Fruit fly (Drosophila melanogaster) whole organism, pupa: ENCODE data around the gene Sfp24Bd.

ENCODE experiments used
- CG10348 ChIP-seq: fragments of 200-800 bp; sonication (Bioruptor generic); IDR thresholded peaks from 2 replicates; pipeline ENCODE4 v1.3.6; 2022; ENCODE audit warnings: missing biosample characterization, missing genetic modification characterization
- CG12605 ChIP-seq: fragments of 200-800 bp; sonication (Bioruptor generic); IDR thresholded peaks from 2 replicates; pipeline ENCODE4 v1.3.6; 2022; ENCODE audit warnings: missing biosample characterization, missing genetic modification characterization
- CG13204 ChIP-seq: fragments of 200-800 bp; sonication (Bioruptor generic); optimal IDR thresholded peaks from 2 replicates; lab custom pipeline; 2018; ENCODE audit warnings: missing biosample characterization, mild to moderate bottlenecking, missing genetic modification characterization, moderate library complexity
- CG14655 ChIP-seq: fragments of 200-800 bp; sonication (Bioruptor generic); optimal IDR thresholded peaks from 3 replicates; lab custom pipeline; 2017; ENCODE audit warnings: mild to moderate bottlenecking, missing biosample characterization, missing genetic modification reagents, missing genetic modification characterization
- CG15710 ChIP-seq: fragments of 200-800 bp; sonication (Bioruptor generic); optimal IDR thresholded peaks from 2 replicates; lab custom pipeline; 2018; ENCODE audit warnings: missing biosample characterization, mild to moderate bottlenecking, missing genetic modification characterization, moderate library complexity
- CG17806 ChIP-seq: fragments of 200-800 bp; sonication (Bioruptor generic); optimal IDR thresholded peaks from 2 replicates; lab custom pipeline; 2018; ENCODE audit warnings: missing biosample characterization, mild to moderate bottlenecking, missing genetic modification characterization, moderate library complexity
- CG32121 ChIP-seq: fragments of 200-800 bp; sonication (Bioruptor generic); IDR thresholded peaks from 2 replicates; pipeline ENCODE4 v1.3.6; 2022; ENCODE audit warnings: missing biosample characterization, missing genetic modification characterization
- CG34367 ChIP-seq: fragments of 200-800 bp; sonication (Bioruptor generic); optimal IDR thresholded peaks from 2 replicates; lab custom pipeline; 2018; ENCODE audit warnings: missing biosample characterization, mild to moderate bottlenecking, missing genetic modification characterization
- CG4496 ChIP-seq: fragments of 200-800 bp; sonication (Bioruptor generic); IDR thresholded peaks from 3 replicates; pipeline ENCODE4 v1.3.6; 2022; ENCODE audit warnings: missing biosample characterization, missing genetic modification characterization
- CG8159 ChIP-seq: fragments of 200-800 bp; sonication (Bioruptor generic); optimal IDR thresholded peaks from 3 replicates; lab custom pipeline; 2018; ENCODE audit warnings: missing biosample characterization, mild to moderate bottlenecking, missing genetic modification characterization, moderate library complexity
- CG8301 ChIP-seq: fragments of 200-800 bp; sonication (Bioruptor generic); optimal IDR thresholded peaks from 2 replicates; lab custom pipeline; 2018; ENCODE audit warnings: missing biosample characterization, mild to moderate bottlenecking, missing genetic modification characterization
- CG9948 ChIP-seq: fragments of 200-800 bp; sonication (Bioruptor generic); optimal IDR thresholded peaks from 2 replicates; lab custom pipeline; 2018; ENCODE audit warnings: missing biosample characterization, mild to moderate bottlenecking, missing genetic modification characterization, moderate library complexity
- D1 ChIP-seq: fragments of 200-800 bp; sonication (Bioruptor generic); optimal IDR thresholded peaks from 2 replicates; lab custom pipeline; 2018; ENCODE audit warnings: missing biosample characterization, mild to moderate bottlenecking, missing genetic modification characterization, moderate library complexity
- EcR ChIP-seq: fragments of 200-800 bp; sonication (Bioruptor generic); optimal IDR thresholded peaks from 3 replicates; lab custom pipeline; 2019; ENCODE audit warnings: missing biosample characterization, missing genetic modification characterization, mild to moderate bottlenecking, moderate library complexity, missing genetic modification reagents
- Ets98B ChIP-seq: fragments of 200-800 bp; sonication (Bioruptor generic); IDR thresholded peaks from 2 replicates; pipeline ENCODE4 v1.3.6; 2022; ENCODE audit warnings: missing biosample characterization, missing genetic modification characterization
- Pif1A ChIP-seq: fragments of 200-800 bp; sonication (Bioruptor generic); optimal IDR thresholded peaks from 3 replicates; lab custom pipeline; 2016; ENCODE audit warnings: missing biosample characterization, missing genetic modification characterization
- Pif1B ChIP-seq: fragments of 200-800 bp; sonication (Bioruptor generic); optimal IDR thresholded peaks from 3 replicates; lab custom pipeline; 2016; ENCODE audit warnings: missing biosample characterization, missing genetic modification characterization
- Snoo ChIP-seq: fragments of 200-800 bp; sonication (Bioruptor generic); optimal IDR thresholded peaks from 3 replicates; lab custom pipeline; 2017; ENCODE audit warnings: missing biosample characterization, mild to moderate bottlenecking, missing genetic modification characterization, inconsistent platforms
- fd96Ca ChIP-seq: fragments of 200-800 bp; sonication (Bioruptor generic); IDR thresholded peaks from 3 replicates; pipeline ENCODE4 v1.3.6; 2022; ENCODE audit warnings: missing biosample characterization, missing genetic modification characterization
- gl ChIP-seq: fragments of 200-800 bp; sonication (Bioruptor generic); optimal IDR thresholded peaks from 2 replicates; lab custom pipeline; 2018; ENCODE audit warnings: missing biosample characterization, mild to moderate bottlenecking, missing genetic modification characterization
- rn ChIP-seq: fragments of 200-800 bp; sonication (Bioruptor generic); IDR thresholded peaks from 2 replicates; pipeline ENCODE4 v1.3.6; 2022; ENCODE audit warnings: missing biosample characterization, missing genetic modification characterization

The Sfp24Bd gene

DNA sequence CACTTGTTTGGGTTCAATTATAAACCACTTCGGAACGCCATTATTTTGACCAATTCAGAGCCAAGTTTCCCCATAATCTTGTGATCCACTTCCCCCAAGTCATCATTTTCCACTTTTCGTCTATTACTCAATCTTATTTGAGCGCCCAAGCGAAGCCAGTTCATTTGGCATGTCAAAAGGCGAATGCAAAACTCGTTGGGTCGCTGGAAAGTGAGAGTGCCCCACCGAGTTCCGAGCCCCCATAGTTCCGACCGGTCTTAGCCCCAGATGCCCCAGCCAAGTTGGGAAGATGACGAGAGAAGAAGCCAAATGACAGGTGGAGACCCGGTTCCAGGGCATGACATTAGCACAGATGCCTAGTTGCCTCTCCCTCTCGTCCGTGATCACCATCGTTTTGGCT lies 38.2 kb downstream of the Sfp24Bd start:
- TF ChIP-seq EcR (GFP tag; lab: Kevin White, UChicago) (no peak), CG10348 (GFP tag; lab: Robert Waterston, UW) (no peak), CG8301 (tag; lab: Kevin White, UChicago) (no peak), CG12605 (GFP tag; lab: Robert Waterston, UW) (no peak), fd96Ca (GFP tag; lab: Robert Waterston, UW) (no peak), Snoo (tag; lab: Kevin White, UChicago) (no peak), CG14655 (no peak), gl (tag; lab: Kevin White, UChicago) (no peak)

DNA sequence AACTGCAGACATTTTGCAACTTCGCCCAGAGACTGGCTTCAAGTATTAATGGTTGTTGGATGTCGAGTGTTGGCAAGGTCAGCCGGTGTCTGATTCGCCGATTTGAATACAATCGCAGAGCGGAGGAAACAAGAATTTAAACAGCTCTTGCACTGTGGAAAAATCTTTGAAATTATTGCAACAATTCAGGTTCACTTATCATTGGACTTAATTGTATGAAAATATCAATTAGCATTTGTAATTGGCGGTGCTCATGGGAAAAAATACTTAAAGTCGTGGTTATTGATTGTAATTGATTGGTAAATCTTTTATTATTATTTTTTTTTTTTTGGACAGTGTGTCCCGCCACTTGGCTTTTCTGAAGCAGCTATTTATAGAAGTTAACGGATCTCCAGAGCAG lies 39.5 kb downstream of the Sfp24Bd start:
- no peak for TF ChIP-seq CG8301 (tag; lab: Kevin White, UChicago)
- peak; percentile 62 for TF ChIP-seq Ets98B (GFP tag; lab: Robert Waterston, UW)
- peak; percentile 72 for TF ChIP-seq CG32121 (GFP tag; lab: Robert Waterston, UW)
- TF ChIP-seq Snoo (tag; lab: Kevin White, UChicago): peak; percentile 74
- TF ChIP-seq D1: peak; percentile 17
- TF ChIP-seq CG17806 (tag; lab: Kevin White, UChicago): peak; percentile 79
- TF ChIP-seq CG12605 (GFP tag; lab: Robert Waterston, UW): peak; percentile 59; the same call in 1 of the 2 replicates
- peak; percentile 88 for TF ChIP-seq CG8159 (tag; lab: Kevin White, UChicago)
- TF ChIP-seq Pif1B: peak; percentile 79
- TF ChIP-seq fd96Ca (GFP tag; lab: Robert Waterston, UW): peak; percentile 40; the same call in 1 of the 3 replicates
- TF ChIP-seq CG10348 (GFP tag; lab: Robert Waterston, UW): no peak
- TF ChIP-seq rn (GFP tag; lab: Robert Waterston, UW): peak; percentile 16; the same call in 1 of the 2 replicates
- TF ChIP-seq CG9948 (tag; lab: Kevin White, UChicago): peak; percentile 73
- peak; percentile 85 for TF ChIP-seq Pif1A (GFP tag; lab: Kevin White, UChicago)
- TF ChIP-seq CG15710: peak; percentile 91
- TF ChIP-seq CG13204 (GFP tag; lab: Kevin White, UChicago): peak; percentile 64
- TF ChIP-seq EcR (GFP tag; lab: Kevin White, UChicago): peak; percentile 67
- TF ChIP-seq CG14655: peak; percentile 19
- peak; percentile 75 for TF ChIP-seq CG34367 (tag; lab: Kevin White, UChicago)
- no peak for TF ChIP-seq gl (tag; lab: Kevin White, UChicago)
- TF ChIP-seq CG4496: peak; percentile 72; the same call in 2 of the 3 replicates

DNA sequence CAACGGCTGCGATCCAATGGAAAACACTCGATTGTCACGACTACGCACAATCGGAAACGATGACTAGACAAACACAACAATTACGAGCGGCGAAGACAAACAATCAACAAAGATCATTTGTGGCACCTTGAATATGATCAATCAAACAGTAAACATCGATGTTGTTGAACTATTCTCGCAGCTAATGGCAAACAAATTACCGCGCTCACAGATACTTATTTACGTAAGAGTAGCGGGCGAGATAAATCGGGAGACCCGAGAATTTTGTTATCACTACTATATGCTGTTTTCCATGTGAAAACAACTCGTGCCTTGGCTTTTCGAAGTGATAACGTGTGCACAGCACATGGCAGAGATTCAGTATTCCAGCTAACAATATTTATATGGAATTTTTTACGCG lies 40.1 kb downstream of the Sfp24Bd start:
- TF ChIP-seq fd96Ca (GFP tag; lab: Robert Waterston, UW): no peak
- no peak for TF ChIP-seq Snoo (tag; lab: Kevin White, UChicago)
- TF ChIP-seq EcR (GFP tag; lab: Kevin White, UChicago): no peak
- TF ChIP-seq CG15710: no peak
- TF ChIP-seq CG10348 (GFP tag; lab: Robert Waterston, UW): no peak
- no peak for TF ChIP-seq Pif1B
- TF ChIP-seq CG8159 (tag; lab: Kevin White, UChicago): no peak
- no peak for TF ChIP-seq CG4496
- no peak for TF ChIP-seq CG14655

DNA sequence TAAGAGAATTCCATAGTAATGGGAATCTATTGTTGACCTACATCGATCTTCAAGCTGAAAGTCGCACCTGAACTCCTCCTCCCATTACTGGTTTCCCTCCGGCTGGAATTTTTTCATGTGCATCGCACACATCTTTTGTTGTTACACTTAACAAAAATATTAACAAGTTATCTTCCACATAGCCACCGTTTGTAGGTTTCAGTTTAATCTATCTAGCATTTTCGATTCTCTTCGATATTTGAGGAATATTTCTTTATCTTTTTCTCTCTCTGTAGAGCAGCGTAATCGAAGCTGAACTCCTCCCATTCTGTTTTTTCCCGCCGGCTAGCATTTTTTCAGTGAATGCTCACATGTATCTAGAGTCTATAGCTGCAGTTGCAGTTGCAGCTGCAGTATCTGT lies 44.1 kb downstream of the Sfp24Bd start:
- TF ChIP-seq CG8301 (tag; lab: Kevin White, UChicago): peak; percentile 70
- TF ChIP-seq rn (GFP tag; lab: Robert Waterston, UW): 0 out of 2 replicates have a peak, but pooled peaks have one; percentile 10
- no peak for TF ChIP-seq EcR (GFP tag; lab: Kevin White, UChicago)
- TF ChIP-seq CG9948 (tag; lab: Kevin White, UChicago): no peak
- no peak for TF ChIP-seq CG15710
- peak; percentile 61 for TF ChIP-seq Ets98B (GFP tag; lab: Robert Waterston, UW)
- no peak for TF ChIP-seq CG8159 (tag; lab: Kevin White, UChicago)
- TF ChIP-seq Pif1B: no peak
- peak; percentile 44; the same call in 1 of the 2 replicates for TF ChIP-seq CG12605 (GFP tag; lab: Robert Waterston, UW)
- 0 out of 2 replicates have a peak, but pooled peaks have one; percentile 41 for TF ChIP-seq CG32121 (GFP tag; lab: Robert Waterston, UW)
- TF ChIP-seq CG4496: peak; percentile 76
- TF ChIP-seq fd96Ca (GFP tag; lab: Robert Waterston, UW): peak; percentile 36; the same call in 1 of the 3 replicates
- no peak for TF ChIP-seq Snoo (tag; lab: Kevin White, UChicago)
- no peak for TF ChIP-seq CG14655
- TF ChIP-seq CG34367 (tag; lab: Kevin White, UChicago): no peak
- no peak for TF ChIP-seq gl (tag; lab: Kevin White, UChicago)
- no peak for TF ChIP-seq D1
- no peak for TF ChIP-seq Pif1A (GFP tag; lab: Kevin White, UChicago)
- TF ChIP-seq CG13204 (GFP tag; lab: Kevin White, UChicago): no peak
- peak; percentile 21 for TF ChIP-seq CG17806 (tag; lab: Kevin White, UChicago)
- TF ChIP-seq CG10348 (GFP tag; lab: Robert Waterston, UW): no peak
- TF ChIP-seq, all 21 proteins: peak for 8

DNA sequence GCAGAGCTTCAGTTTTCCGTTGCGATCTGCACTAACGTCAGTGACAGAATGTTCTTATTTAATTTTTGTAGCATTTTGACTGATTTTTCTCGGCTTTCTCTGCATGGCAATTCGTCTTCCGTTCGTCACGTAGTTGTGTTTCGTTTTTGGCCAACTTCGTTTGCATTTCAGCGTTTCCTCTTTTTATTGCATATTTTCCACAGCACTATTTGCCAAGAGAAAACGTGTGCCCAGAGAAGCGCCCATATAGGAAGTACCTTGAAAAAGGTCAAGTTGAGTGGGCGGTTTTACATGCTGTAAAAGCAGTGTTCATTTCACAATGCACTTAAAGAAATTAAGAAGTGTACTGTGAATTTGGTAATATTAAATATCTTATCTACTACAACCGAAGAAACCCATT lies 47.3 kb downstream of the Sfp24Bd start, which contains the start of gene CG15418:
Gene CG15418 (minus strand): TSS at position 101 of the 400 bp plus-strand sequence.
- TF ChIP-seq CG34367 (tag; lab: Kevin White, UChicago) (no peak), CG8159 (tag; lab: Kevin White, UChicago) (no peak), D1 (no peak), CG32121 (GFP tag; lab: Robert Waterston, UW) (no peak), CG4496 (no peak), Snoo (tag; lab: Kevin White, UChicago) (no peak), Pif1B (no peak), CG15710 (no peak)
- TF ChIP-seq, all 21 proteins: peak for 0

DNA sequence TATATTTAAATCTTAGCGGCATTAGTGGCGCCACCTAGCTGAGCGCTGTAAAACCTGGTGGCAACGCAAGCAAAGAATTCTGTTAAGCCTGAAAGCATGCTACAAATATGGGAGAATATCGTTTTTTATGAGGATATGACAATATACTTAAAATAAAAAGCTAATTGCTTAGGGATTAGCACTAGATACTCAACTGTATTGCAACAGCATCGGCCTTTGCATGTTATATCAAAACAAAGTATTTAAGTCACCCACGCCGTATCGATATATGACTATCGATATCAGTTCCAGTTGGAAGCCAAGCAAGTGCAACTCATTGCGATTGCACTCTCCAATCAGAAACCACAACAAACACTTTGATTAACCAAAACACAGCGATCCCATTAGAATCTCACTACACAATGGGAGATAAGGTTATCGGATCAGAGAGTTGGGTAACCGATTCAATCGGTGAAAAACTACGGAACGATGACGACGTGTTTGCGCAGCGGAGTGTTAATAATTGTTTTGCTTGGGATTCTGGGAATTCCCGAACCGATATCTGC lies 50.0 kb downstream of the Sfp24Bd start, which contains the start of gene Ugt36A1:
Gene Ugt36A1 (plus strand): TSS at position 280 of the 545 bp plus-strand sequence.
- no peak for TF ChIP-seq CG10348 (GFP tag; lab: Robert Waterston, UW)
- no peak for TF ChIP-seq CG8159 (tag; lab: Kevin White, UChicago)
- TF ChIP-seq fd96Ca (GFP tag; lab: Robert Waterston, UW): no peak
- no peak for TF ChIP-seq CG17806 (tag; lab: Kevin White, UChicago)
- TF ChIP-seq Pif1A (GFP tag; lab: Kevin White, UChicago): no peak
- TF ChIP-seq EcR (GFP tag; lab: Kevin White, UChicago): no peak
- no peak for TF ChIP-seq CG9948 (tag; lab: Kevin White, UChicago)
- TF ChIP-seq gl (tag; lab: Kevin White, UChicago): no peak
